Fruit fly (Drosophila melanogaster): ENCODE results near the gene xit.

The xit gene

DNA sequence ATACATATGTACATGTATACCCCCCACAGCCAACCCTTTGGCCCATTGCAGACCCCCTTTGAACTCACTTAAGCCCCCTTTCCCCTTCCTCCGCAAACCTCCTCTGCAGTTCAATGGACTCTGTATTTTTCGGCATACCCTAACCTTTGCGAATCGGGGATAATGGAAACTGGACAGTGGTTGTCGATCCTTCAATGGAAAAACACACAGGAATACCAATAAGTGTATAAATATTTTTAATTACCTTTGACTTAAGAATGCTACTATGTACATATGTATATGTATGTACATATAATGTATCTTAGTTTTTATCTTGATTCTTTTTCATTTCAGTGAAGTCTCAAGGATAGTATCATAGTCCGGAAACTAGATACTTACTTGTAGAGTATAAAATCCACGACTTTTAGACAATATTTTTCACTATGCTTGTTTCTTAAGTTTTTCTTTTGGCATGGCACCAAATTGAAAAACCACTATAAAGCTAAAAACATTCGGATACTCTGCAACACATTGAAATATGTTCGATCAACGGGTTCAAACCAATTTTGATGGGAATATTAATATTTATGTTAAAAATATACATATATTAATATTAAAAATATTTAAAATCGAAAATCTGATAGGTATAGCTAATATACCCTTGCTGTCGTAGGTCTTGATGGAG, 35.6 kb downstream of the xit start (continued):
- TF ChIP-seq ATbp (GFP tag; optimal IDR thresholded peaks at IDR 0.05) (peak; percentile 76), dysf (GFP tag; IDR thresholded peaks at IDR 0.05) (peak; percentile 82), HLHmδ (GFP tag; optimal IDR thresholded peaks at IDR 0.05) (no peak), CG12236 (GFP tag; optimal IDR thresholded peaks at IDR 0.05) (no peak), CG11696 (GFP tag; IDR thresholded peaks at IDR 0.05) (0 out of 2 replicates have a peak, but pooled peaks have one; percentile 44), en (GFP tag; optimal IDR thresholded peaks at IDR 0.05) (no peak), CG11504 (tag; optimal IDR thresholded peaks at IDR 0.05) (peak; percentile 87), repo (GFP tag; optimal IDR thresholded peaks at IDR 0.05) (no peak), nerfin-2 (GFP tag; IDR thresholded peaks at IDR 0.05; ENCODE audit: partially characterized antibody) (no peak), sisA (GFP tag; IDR thresholded peaks at IDR 0.05) (peak; percentile 67), prd (optimal IDR thresholded peaks at IDR 0.05) (no peak), prd (GFP tag; IDR thresholded peaks at IDR 0.05) (peak; percentile 73), Blimp-1 (GFP tag; optimal IDR thresholded peaks at IDR 0.05) (peak; percentile 72), Eip74EF (GFP tag; optimal IDR thresholded peaks at IDR 0.05) (peak in 1 of 2 experiments; percentile 31), lilli (GFP tag; optimal IDR thresholded peaks at IDR 0.05) (peak; percentile 17), Hand (GFP tag; optimal IDR thresholded peaks at IDR 0.05) (no peak), hb (GFP tag; IDR thresholded peaks at IDR 0.05; ENCODE audit: partially characterized antibody) (no peak), yki (optimal IDR thresholded peaks at IDR 0.05) (no peak), CG3065 (GFP tag; optimal IDR thresholded peaks at IDR 0.05) (no peak), CG8924 (tag; optimal IDR thresholded peaks at IDR 0.05) (peak; percentile 71), CG7556 (GFP tag; optimal IDR thresholded peaks at IDR 0.05) (peak; percentile 63)

DNA sequence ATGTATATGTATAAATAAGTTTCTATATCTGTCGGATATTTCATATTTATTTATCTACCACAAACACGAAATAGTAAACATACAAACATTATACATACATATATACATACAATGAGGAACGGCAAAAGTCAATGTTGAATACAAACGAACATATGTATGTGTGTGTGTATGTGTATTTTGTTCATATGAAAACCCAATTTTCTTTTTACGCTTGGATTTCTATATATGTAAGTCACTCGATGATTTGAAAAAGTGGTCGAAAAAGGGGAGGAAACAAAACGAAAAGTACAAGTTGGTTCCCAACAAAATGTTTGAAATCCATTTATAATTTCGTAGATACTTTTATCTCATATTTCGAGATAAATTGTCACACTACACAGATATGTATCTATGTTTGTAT, 36.5 kb downstream of the xit start:
- TF ChIP-seq MBD-R2 (GFP tag; IDR thresholded peaks at IDR 0.05) (no peak), bbx (GFP tag; IDR thresholded peaks at IDR 0.05; ENCODE audit: partially characterized antibody) (no peak), cg (GFP tag; optimal IDR thresholded peaks at IDR 0.05) (peak; percentile 73), Neu2 (GFP tag; optimal IDR thresholded peaks at IDR 0.05; ENCODE audit: borderline replicate concordance) (no peak), crc (GFP tag; optimal IDR thresholded peaks at IDR 0.05) (no peak), pros (GFP tag; optimal IDR thresholded peaks at IDR 0.05) (peak; percentile 17), Doc3 (GFP tag; IDR thresholded peaks at IDR 0.05; ENCODE audit: partially characterized antibody) (no peak), Sin3A (optimal IDR thresholded peaks at IDR 0.05) (no peak), dimm (GFP tag; IDR thresholded peaks at IDR 0.05) (no peak), tll (GFP tag; optimal IDR thresholded peaks at IDR 0.05) (peak in 1 of 2 experiments; percentile 74), CG9932 (GFP tag; IDR thresholded peaks at IDR 0.05) (no peak), B-H1 (GFP tag; IDR thresholded peaks at IDR 0.05) (no peak)

DNA sequence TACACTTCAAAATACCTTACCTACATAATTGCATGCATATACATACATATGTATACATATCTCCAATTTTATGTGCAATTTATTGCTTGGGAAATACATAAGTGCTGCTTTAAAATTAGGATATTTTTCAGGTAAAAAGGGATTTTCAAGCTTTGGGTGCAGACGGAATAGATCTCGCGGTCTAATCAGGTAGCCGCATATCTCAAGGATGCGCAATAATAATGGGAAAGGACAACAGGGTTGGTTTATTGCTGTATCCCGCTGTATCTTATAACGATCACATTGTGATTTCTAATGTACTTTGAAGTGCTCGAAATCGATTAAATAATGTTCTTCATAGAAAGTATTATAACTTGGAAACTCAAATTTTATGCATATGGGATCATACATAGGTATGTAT, 36.9 kb downstream of the xit start:
- no peak for TF ChIP-seq Deaf1 (tag; optimal IDR thresholded peaks at IDR 0.05)
- no peak for TF ChIP-seq Nf-YB (GFP tag; optimal IDR thresholded peaks at IDR 0.05)
- TF ChIP-seq cas (GFP tag; IDR thresholded peaks at IDR 0.05) = no peak
- no peak for TF ChIP-seq CG2889 (GFP tag; IDR thresholded peaks at IDR 0.05)
- TF ChIP-seq pros (GFP tag; optimal IDR thresholded peaks at IDR 0.05) = peak; percentile 34
- no peak for TF ChIP-seq CG11247 (GFP tag; IDR thresholded peaks at IDR 0.05)
- TF ChIP-seq Xrp1 (GFP tag; IDR thresholded peaks at IDR 0.05) = no peak
- TF ChIP-seq Fer1 (GFP tag; optimal IDR thresholded peaks at IDR 0.05) = no peak
- no peak for TF ChIP-seq CG4617 (GFP tag; optimal IDR thresholded peaks at IDR 0.05; ENCODE audit: borderline replicate concordance)
- no peak for TF ChIP-seq maf-S (GFP tag; optimal IDR thresholded peaks at IDR 0.05)
- no peak for TF ChIP-seq Bdp1 (GFP tag; optimal IDR thresholded peaks at IDR 0.05)
- TF ChIP-seq zen (tag; optimal IDR thresholded peaks at IDR 0.05) = peak; percentile 41
- TF ChIP-seq CG15073 (GFP tag; optimal IDR thresholded peaks at IDR 0.05) = no peak
- TF ChIP-seq Hsf (GFP tag; optimal IDR thresholded peaks at IDR 0.05) = no peak
- TF ChIP-seq fd64A (GFP tag; optimal IDR thresholded peaks at IDR 0.05) = no peak
- no peak for TF ChIP-seq Nf-YC (tag; optimal IDR thresholded peaks at IDR 0.05)
- no peak for TF ChIP-seq NK7.1 (GFP tag; optimal IDR thresholded peaks at IDR 0.05)
- no peak for TF ChIP-seq Dll (GFP tag; IDR thresholded peaks at IDR 0.05; ENCODE audit: partially characterized antibody)
